Fruit fly (Drosophila melanogaster): ENCODE measurements around the gene Vps24.

Gene Vps24

dm6 chr3R:4282207-4282606 is 28.5 kb downstream of the Vps24 start:
- TF ChIP-seq Kr (GFP tag; optimal IDR thresholded peaks at IDR 0.05) (no peak), CG4707 (GFP tag; optimal IDR thresholded peaks at IDR 0.05) (no peak), CG9609 (GFP tag; optimal IDR thresholded peaks at IDR 0.05) (no peak), ken (GFP tag; IDR thresholded peaks at IDR 0.05) (no peak), nmo (GFP tag; optimal IDR thresholded peaks at IDR 0.05) (no peak), CG11695 (GFP tag; IDR thresholded peaks at IDR 0.05) (no peak), CG3163 (GFP tag; optimal IDR thresholded peaks at IDR 0.05) (no peak), ac (GFP tag; optimal IDR thresholded peaks at IDR 0.05) (no peak), CG13894 (tag; optimal IDR thresholded peaks at IDR 0.05) (peak; percentile 61), onecut (GFP tag; IDR thresholded peaks at IDR 0.05) (peak; percentile 56), CG7556 (GFP tag; optimal IDR thresholded peaks at IDR 0.05) (no peak), ato (GFP tag; IDR thresholded peaks at IDR 0.05; ENCODE audit: partially characterized antibody) (no peak), Vsx1 (GFP tag; optimal IDR thresholded peaks at IDR 0.05) (no peak), en (GFP tag; optimal IDR thresholded peaks at IDR 0.05) (no peak), CG12236 (GFP tag; optimal IDR thresholded peaks at IDR 0.05) (no peak), chinmo (GFP tag; IDR thresholded peaks at IDR 0.05; ENCODE audit: partially characterized antibody) (0 out of 4 replicates have a peak, but pooled peaks have one; percentile 6), dati (GFP tag; IDR thresholded peaks at IDR 0.05) (no peak), Lpt (GFP tag; optimal IDR thresholded peaks at IDR 0.05) (no peak), corto (GFP tag; optimal IDR thresholded peaks at IDR 0.05) (no peak), CG11696 (GFP tag; IDR thresholded peaks at IDR 0.05) (no peak), cas (GFP tag; IDR thresholded peaks at IDR 0.05) (no peak), CG31441 (GFP tag; IDR thresholded peaks at IDR 0.05) (no peak), ssp (GFP tag; IDR thresholded peaks at IDR 0.05) (no peak), CG15269 (tag; optimal IDR thresholded peaks at IDR 0.05) (no peak), Dref (GFP tag; IDR thresholded peaks at IDR 0.05) (peak; percentile 30; the same call in 1 of the 2 replicates), CG7839 (tag; optimal IDR thresholded peaks at IDR 0.05) (no peak), TFAM (GFP tag; optimal IDR thresholded peaks at IDR 0.05) (no peak), Rfx (GFP tag; IDR thresholded peaks at IDR 0.05) (no peak), BEAF-32 (GFP tag; optimal IDR thresholded peaks at IDR 0.05) (peak; percentile 10), CG18764 (GFP tag; optimal IDR thresholded peaks at IDR 0.05) (no peak), Deaf1 (tag; optimal IDR thresholded peaks at IDR 0.05) (no peak), CG10654 (GFP tag; optimal IDR thresholded peaks at IDR 0.05) (no peak), CG8478 (optimal IDR thresholded peaks at IDR 0.05) (no peak), CG2875 (GFP tag; optimal IDR thresholded peaks at IDR 0.05) (no peak), Meics (GFP tag; optimal IDR thresholded peaks at IDR 0.05) (no peak), CG8359 (GFP tag; optimal IDR thresholded peaks at IDR 0.05; ENCODE audit: borderline replicate concordance) (no peak), Awh (GFP tag; IDR thresholded peaks at IDR 0.05) (no peak), CG7928 (GFP tag; optimal IDR thresholded peaks at IDR 0.05) (no peak), knrl (GFP tag; IDR thresholded peaks at IDR 0.05; ENCODE audit: partially characterized antibody) (no peak), sna (GFP tag; IDR thresholded peaks at IDR 0.05; ENCODE audit: partially characterized antibody) (no peak), jumu (GFP tag; optimal IDR thresholded peaks at IDR 0.05) (no peak), Ets97D (GFP tag; optimal IDR thresholded peaks at IDR 0.05) (no peak), Pdp1 (GFP tag; optimal IDR thresholded peaks at IDR 0.05) (peak in 1 of 2 experiments; percentile 75), kah (GFP tag; optimal IDR thresholded peaks at IDR 0.05) (no peak), B-H1 (GFP tag; IDR thresholded peaks at IDR 0.05) (no peak), Chrac-16 (GFP tag; optimal IDR thresholded peaks at IDR 0.05) (no peak), CG10267 (tag; optimal IDR thresholded peaks at IDR 0.05) (no peak), amos (GFP tag; IDR thresholded peaks at IDR 0.05; ENCODE audit: partially characterized antibody) (peak; percentile 27; the same call in 1 of the 2 replicates), HLH4C (GFP tag; IDR thresholded peaks at IDR 0.05; ENCODE audit: partially characterized antibody) (no peak), D19A (tag; optimal IDR thresholded peaks at IDR 0.05) (no peak), CG11560 (tag; IDR thresholded peaks at IDR 0.05) (no peak)
